Worm (Caenorhabditis elegans): ENCODE data around the gene H12I19.115.

The H12I19.115 gene

DNA sequence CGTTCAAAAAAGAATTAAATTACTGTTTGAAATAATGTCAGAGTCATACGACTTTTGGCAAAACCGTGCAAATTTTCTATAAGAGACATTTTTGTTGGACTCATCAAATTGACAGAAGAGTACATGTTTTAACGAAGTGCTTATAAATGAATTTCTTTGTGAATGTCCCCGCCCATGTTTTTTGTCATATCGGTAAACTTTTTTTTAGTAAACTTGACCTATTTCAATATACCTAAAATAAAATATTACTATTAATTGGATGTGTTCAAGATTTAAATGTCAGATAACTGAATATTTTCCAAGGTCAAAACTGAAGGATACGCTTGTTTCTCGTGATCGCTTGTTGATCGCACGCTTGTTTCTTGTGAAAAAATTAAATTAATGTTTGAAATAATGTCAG is 30.4 kb upstream of the H12I19.115 start, which contains the start of gene R05A10.8:
Gene R05A10.8 (minus strand): TSS at position 101 of the 400 bp plus-strand sequence.
- TF ChIP-seq tbx-37 (GFP tag; conservative IDR thresholded peaks at IDR 0.05) (no peak), scrt-1 (GFP tag; IDR thresholded peaks at IDR 0.05) (no peak), sea-1 (GFP tag; conservative IDR thresholded peaks at IDR 0.05) (no peak), ama-1 (optimal IDR thresholded peaks at IDR 0.05) (no peak), tbx-11 (GFP tag; IDR thresholded peaks at IDR 0.05) (no peak), B0310.2 (tag; optimal IDR thresholded peaks at IDR 0.05) (no peak), aly-1 (tag; optimal IDR thresholded peaks at IDR 0.05) (no peak), hnd-1 (tag; optimal IDR thresholded peaks at IDR 0.05) (no peak), flt-1 (GFP tag; IDR thresholded peaks at IDR 0.05) (no peak)

DNA sequence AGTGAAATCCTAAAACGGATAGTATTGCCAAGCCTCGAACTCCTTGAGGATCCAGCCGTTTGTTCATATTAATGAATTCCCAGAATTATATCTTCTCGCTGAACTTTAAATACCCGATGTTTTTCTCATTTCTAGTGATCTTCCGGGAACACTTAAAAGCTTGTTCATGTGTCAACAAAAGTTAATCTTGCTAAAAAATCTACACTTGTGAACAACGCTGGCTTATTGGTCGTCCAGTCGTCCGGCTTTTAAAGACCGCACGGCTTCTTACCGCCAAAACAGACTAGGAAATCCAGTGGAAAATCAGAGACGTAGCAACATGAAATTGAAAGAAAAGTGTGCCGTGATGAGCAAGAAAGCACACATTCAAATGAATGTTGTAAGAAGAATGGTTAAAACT is 25.6 kb upstream of the H12I19.115 start, which contains the start of gene oac-38:
Gene oac-38 (minus strand): TSS at position 101 of the 400 bp plus-strand sequence.
- no peak for TF ChIP-seq hmbx-1 (tag; optimal IDR thresholded peaks at IDR 0.05)
- TF ChIP-seq ceh-36 (tag; optimal IDR thresholded peaks at IDR 0.05), result no peak
- no peak for TF ChIP-seq aly-1 (tag; optimal IDR thresholded peaks at IDR 0.05)
- no peak for TF ChIP-seq B0310.2 (tag; optimal IDR thresholded peaks at IDR 0.05)
- TF ChIP-seq sea-1 (GFP tag; conservative IDR thresholded peaks at IDR 0.05), result no peak
- TF ChIP-seq ets-7 (tag; optimal IDR thresholded peaks at IDR 0.05), result no peak
- no peak for TF ChIP-seq hmg-4 (GFP tag; optimal IDR thresholded peaks at IDR 0.05)
- TF ChIP-seq flt-1 (GFP tag; IDR thresholded peaks at IDR 0.05), result no peak
- no peak for TF ChIP-seq hnd-1 (tag; optimal IDR thresholded peaks at IDR 0.05)
- no peak for TF ChIP-seq tbx-11 (GFP tag; IDR thresholded peaks at IDR 0.05)
- TF ChIP-seq F13C5.2 (tag; optimal IDR thresholded peaks at IDR 0.05), result no peak

DNA sequence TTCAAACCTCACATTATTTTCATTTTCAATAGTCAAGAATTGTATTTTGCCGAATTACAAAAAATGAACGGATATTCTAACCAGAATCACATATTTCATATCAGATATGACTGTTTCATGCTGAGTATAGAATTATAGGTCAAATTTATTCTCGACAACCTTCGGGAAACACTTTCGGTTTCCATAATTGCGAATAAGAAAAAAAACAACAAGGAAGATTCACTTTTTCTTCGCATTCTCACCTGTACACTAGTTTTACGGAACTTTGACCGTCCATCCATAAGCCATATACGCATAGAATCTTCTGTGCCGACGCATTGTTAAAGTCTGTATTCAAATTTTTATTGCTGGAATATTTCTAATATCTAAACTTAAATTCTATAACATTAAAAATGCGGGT is 17.9 kb upstream of the H12I19.115 start, which contains the start of gene oac-37:
Gene oac-37 (plus strand): TSS at position 301 of the 400 bp plus-strand sequence.
- TF ChIP-seq scrt-1 (GFP tag; IDR thresholded peaks at IDR 0.05), result no peak
- TF ChIP-seq flt-1 (GFP tag; IDR thresholded peaks at IDR 0.05), result no peak
- no peak for TF ChIP-seq ama-1 (optimal IDR thresholded peaks at IDR 0.05)
- TF ChIP-seq tra-4 (tag; optimal IDR thresholded peaks at IDR 0.05), result no peak
- no peak for TF ChIP-seq ets-7 (tag; optimal IDR thresholded peaks at IDR 0.05)
- no peak for TF ChIP-seq B0310.2 (tag; optimal IDR thresholded peaks at IDR 0.05)
- no peak for TF ChIP-seq tbx-37 (GFP tag; conservative IDR thresholded peaks at IDR 0.05)
- no peak for TF ChIP-seq aly-1 (tag; optimal IDR thresholded peaks at IDR 0.05)
- no peak for TF ChIP-seq hmbx-1 (tag; optimal IDR thresholded peaks at IDR 0.05)
- no peak for TF ChIP-seq F13C5.2 (tag; optimal IDR thresholded peaks at IDR 0.05)
- no peak for TF ChIP-seq tbx-11 (GFP tag; IDR thresholded peaks at IDR 0.05)

DNA sequence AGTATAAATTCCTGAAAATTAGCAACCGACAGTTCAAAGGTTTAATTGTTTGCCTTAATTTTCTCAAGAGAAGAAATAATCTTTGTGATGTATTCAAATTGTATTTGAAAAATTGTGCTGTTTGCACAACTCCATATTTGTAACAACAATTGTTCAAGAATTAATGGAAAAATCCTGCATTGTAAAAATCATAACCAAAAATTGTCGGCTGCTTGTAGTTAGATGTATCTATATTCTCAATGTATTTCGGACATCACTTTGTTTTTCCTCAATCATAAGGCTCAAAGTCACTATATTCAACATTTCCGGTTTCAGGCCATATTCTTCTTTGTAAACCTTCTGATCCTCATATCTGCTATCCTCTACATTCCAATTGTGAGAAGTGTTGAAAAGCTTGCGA is 15.4 kb upstream of the H12I19.115 start:
- TF ChIP-seq tra-4 (tag; optimal IDR thresholded peaks at IDR 0.05) (no peak), tbx-37 (GFP tag; conservative IDR thresholded peaks at IDR 0.05) (no peak), ets-7 (tag; optimal IDR thresholded peaks at IDR 0.05) (no peak), pes-1 (GFP tag; IDR thresholded peaks at IDR 0.05) (no peak), hnd-1 (tag; optimal IDR thresholded peaks at IDR 0.05) (no peak), ceh-13 (GFP tag; optimal IDR thresholded peaks at IDR 0.05) (no peak)

DNA sequence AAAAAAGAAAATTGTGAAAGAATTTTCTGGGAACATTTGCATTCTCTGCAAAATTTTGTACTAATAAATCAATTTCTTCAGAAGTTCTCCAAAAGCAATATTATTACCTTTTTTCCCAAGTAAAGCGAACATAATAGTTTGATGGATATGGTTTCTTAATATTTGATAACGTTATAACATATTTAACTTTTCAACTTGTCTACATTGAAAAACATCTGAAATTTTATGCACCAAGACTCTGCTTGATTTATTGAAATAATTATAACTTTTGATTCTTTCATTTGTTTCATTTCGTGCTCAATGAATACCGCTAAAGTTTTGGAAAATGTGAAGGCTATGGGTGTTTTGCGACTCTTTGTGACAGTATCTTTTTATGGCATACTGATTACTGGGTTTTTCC is 9.4 kb upstream of the H12I19.115 start, which contains the start of gene srz-31:
Gene srz-31 (plus strand): TSS at position 301 of the 400 bp plus-strand sequence.
- TF ChIP-seq hmg-4 (GFP tag; optimal IDR thresholded peaks at IDR 0.05), result no peak
- no peak for TF ChIP-seq B0310.2 (tag; optimal IDR thresholded peaks at IDR 0.05)
- no peak for TF ChIP-seq ets-7 (tag; optimal IDR thresholded peaks at IDR 0.05)
- no peak for TF ChIP-seq sea-1 (GFP tag; conservative IDR thresholded peaks at IDR 0.05)
- no peak for TF ChIP-seq hnd-1 (tag; optimal IDR thresholded peaks at IDR 0.05)
- TF ChIP-seq ceh-13 (GFP tag; optimal IDR thresholded peaks at IDR 0.05), result no peak
- no peak for TF ChIP-seq tbx-11 (GFP tag; IDR thresholded peaks at IDR 0.05)
- no peak for TF ChIP-seq tbx-37 (GFP tag; conservative IDR thresholded peaks at IDR 0.05)
- TF ChIP-seq scrt-1 (GFP tag; IDR thresholded peaks at IDR 0.05), result no peak
- TF ChIP-seq flt-1 (GFP tag; IDR thresholded peaks at IDR 0.05), result no peak
- TF ChIP-seq hmbx-1 (tag; optimal IDR thresholded peaks at IDR 0.05), result no peak
- no peak for TF ChIP-seq aly-1 (tag; optimal IDR thresholded peaks at IDR 0.05)
- TF ChIP-seq tra-4 (tag; optimal IDR thresholded peaks at IDR 0.05), result no peak
- TF ChIP-seq ama-1 (optimal IDR thresholded peaks at IDR 0.05), result no peak

DNA sequence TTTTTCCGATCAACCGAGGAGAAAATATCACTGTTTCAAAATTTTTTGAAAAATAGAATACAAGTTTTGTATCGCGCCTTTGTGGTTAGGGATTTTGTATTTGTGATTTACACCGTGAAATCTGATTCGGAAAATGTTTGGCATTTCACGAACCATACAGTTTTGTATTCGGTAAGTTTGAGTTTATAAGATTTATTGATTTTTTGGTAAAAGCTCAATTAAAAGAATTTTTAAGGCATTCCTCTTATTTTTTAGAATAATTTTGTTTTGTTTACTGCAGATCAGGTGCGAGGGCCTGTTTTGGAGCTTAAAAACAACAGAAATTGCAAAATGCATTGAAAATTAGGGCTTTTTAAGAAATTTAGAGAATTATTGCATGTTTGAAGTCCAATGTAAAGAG is 5.7 kb upstream of the H12I19.115 start:
- TF ChIP-seq F13C5.2 (tag; optimal IDR thresholded peaks at IDR 0.05) (no peak), tbx-37 (GFP tag; conservative IDR thresholded peaks at IDR 0.05) (no peak), tbx-11 (GFP tag; IDR thresholded peaks at IDR 0.05) (no peak), ama-1 (optimal IDR thresholded peaks at IDR 0.05) (no peak), B0310.2 (tag; optimal IDR thresholded peaks at IDR 0.05) (no peak), scrt-1 (GFP tag; IDR thresholded peaks at IDR 0.05) (no peak), flt-1 (GFP tag; IDR thresholded peaks at IDR 0.05) (no peak)

DNA sequence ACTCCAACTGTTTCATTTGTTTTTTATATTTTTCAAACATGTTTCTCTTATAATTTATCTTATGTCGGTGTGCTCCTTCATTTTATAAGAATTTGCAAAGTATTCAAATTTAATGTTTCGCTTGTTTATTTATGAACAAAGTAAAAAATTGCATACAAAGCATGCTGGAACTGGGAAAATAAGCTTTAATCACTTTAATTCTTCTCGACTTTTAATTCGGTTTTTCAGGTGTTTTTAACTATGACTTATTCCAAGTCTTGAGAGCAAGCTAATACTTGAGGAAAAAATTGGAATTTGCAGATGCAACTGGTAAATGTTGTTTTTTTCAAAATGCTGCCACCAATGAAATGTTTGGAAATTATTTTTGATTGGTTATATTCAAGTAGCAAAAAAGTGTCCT is 4.1 kb upstream of the H12I19.115 start, which contains the start of gene srz-59:
Gene srz-59 (plus strand): TSS at position 301 of the 400 bp plus-strand sequence.
- TF ChIP-seq scrt-1 (GFP tag; IDR thresholded peaks at IDR 0.05), result no peak
- no peak for TF ChIP-seq tbx-11 (GFP tag; IDR thresholded peaks at IDR 0.05)
- no peak for TF ChIP-seq sea-1 (GFP tag; conservative IDR thresholded peaks at IDR 0.05)
- TF ChIP-seq ceh-13 (GFP tag; optimal IDR thresholded peaks at IDR 0.05), result no peak
- no peak for TF ChIP-seq tra-4 (tag; optimal IDR thresholded peaks at IDR 0.05)
- TF ChIP-seq hnd-1 (tag; optimal IDR thresholded peaks at IDR 0.05), result no peak

DNA sequence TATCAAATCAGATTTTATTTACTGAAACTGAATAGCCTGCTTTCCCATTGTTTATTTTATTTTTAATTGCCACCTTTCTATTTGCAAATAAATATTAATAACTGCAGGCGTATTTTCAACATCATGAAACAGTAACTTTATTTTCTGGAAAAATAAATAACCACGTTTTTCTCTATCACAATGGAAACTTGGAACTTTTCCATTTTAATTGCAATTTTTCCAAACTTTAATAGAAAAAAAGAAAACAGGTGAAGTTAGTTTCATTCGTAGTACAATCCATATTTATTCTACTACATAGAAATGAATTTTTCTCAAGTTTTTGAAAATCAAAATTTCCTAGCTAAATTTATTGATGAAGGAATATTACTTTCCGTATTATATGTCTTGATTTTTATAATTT is 1.4 kb upstream of the H12I19.115 start, which contains the start of gene srz-42:
Gene srz-42 (plus strand): TSS at position 301 of the 400 bp plus-strand sequence.
- TF ChIP-seq F13C5.2 (tag; optimal IDR thresholded peaks at IDR 0.05) (no peak), ama-1 (optimal IDR thresholded peaks at IDR 0.05) (no peak), ceh-36 (tag; optimal IDR thresholded peaks at IDR 0.05) (no peak), tbx-37 (GFP tag; conservative IDR thresholded peaks at IDR 0.05) (no peak), pes-1 (GFP tag; IDR thresholded peaks at IDR 0.05) (no peak), scrt-1 (GFP tag; IDR thresholded peaks at IDR 0.05) (no peak), tra-4 (tag; optimal IDR thresholded peaks at IDR 0.05) (no peak), tbx-11 (GFP tag; IDR thresholded peaks at IDR 0.05) (no peak), B0310.2 (tag; optimal IDR thresholded peaks at IDR 0.05) (no peak), ceh-13 (GFP tag; optimal IDR thresholded peaks at IDR 0.05) (no peak), ets-7 (tag; optimal IDR thresholded peaks at IDR 0.05) (no peak), flt-1 (GFP tag; IDR thresholded peaks at IDR 0.05) (no peak), hnd-1 (tag; optimal IDR thresholded peaks at IDR 0.05) (no peak), hmbx-1 (tag; optimal IDR thresholded peaks at IDR 0.05) (no peak), hmg-4 (GFP tag; optimal IDR thresholded peaks at IDR 0.05) (no peak), sea-1 (GFP tag; conservative IDR thresholded peaks at IDR 0.05) (no peak), aly-1 (tag; optimal IDR thresholded peaks at IDR 0.05) (no peak)

Measured in whole organism, early embryonic.